Worm (Caenorhabditis elegans) whole organism, L1 larva: Measurements from ENCODE around the gene T13C5.2.

ENCODE experiments used
- aly-2 ChIP-seq: fragments of 150-350 bp; optimal IDR thresholded peaks from 2 replicates; lab custom pipeline; 2014; ENCODE audit warnings: missing biosample characterization, missing genetic modification characterization
- mab-9 ChIP-seq: fragments of 200-800 bp; sonication (Bioruptor generic); IDR thresholded peaks from 2 replicates; pipeline ENCODE4 v1.3.6; 2022; ENCODE audit warnings: missing genetic modification reagents, missing genetic modification characterization, missing compliant biosample characterization

- no peak for TF ChIP-seq aly-2
- no peak for TF ChIP-seq mab-9 (GFP tag; lab: Robert Waterston, UW)
Measured at ce11 chrX:6177944-6178566, 6.8 kb upstream of the T13C5.2 start, which contains the start of the genes T25B2.4 and T13C5.3.
